Worm (Caenorhabditis elegans) whole organism, L1 larva: ENCODE results near the gene ZK896.1.

Source experiments
- efl-1 ChIP-seq, 4 experiments: fragments of 150-350 bp; optimal IDR thresholded peaks in 3 of 4; peaks in 1 of 4; 1 replicate in 1 of 4; 2 replicates in 3 of 4; lab custom pipeline; 2014; ENCODE audit warnings: missing biosample characterization in 2 of 4, missing genetic modification characterization in 2 of 4, missing genetic modification reagents in 2 of 4
- elt-2 ChIP-seq: sonication (generic microtip); optimal IDR thresholded peaks from 2 replicates; lab custom pipeline; 2016; ENCODE audit warnings: missing genetic modification characterization, mild to moderate bottlenecking, inconsistent platforms, missing compliant biosample characterization, missing genetic modification reagents
- fkh-8 ChIP-seq: sonication (generic microtip); optimal IDR thresholded peaks from 2 replicates; lab custom pipeline; 2016; ENCODE audit warnings: mild to moderate bottlenecking, missing genetic modification characterization, missing compliant biosample characterization
- hlh-17 ChIP-seq: fragments of 200-800 bp; sonication (Bioruptor generic); optimal IDR thresholded peaks from 2 replicates; lab custom pipeline; 2018; ENCODE audit warnings: missing genetic modification characterization, mild to moderate bottlenecking, missing compliant biosample characterization, moderate library complexity, borderline replicate concordance
- isw-1 ChIP-seq: fragments of 200-800 bp; sonication (Bioruptor generic); IDR thresholded peaks from 2 replicates; pipeline ENCODE4 v1.3.6; 2022; ENCODE audit warnings: missing genetic modification characterization, missing compliant biosample characterization
- lin-14 ChIP-seq: fragments of 200-800 bp; sonication (Bioruptor generic); optimal IDR thresholded peaks from 2 replicates; lab custom pipeline; 2018; ENCODE audit warnings: mild to moderate bottlenecking, missing genetic modification characterization, moderate library complexity, missing compliant biosample characterization
- nhr-20 ChIP-seq: sonication (generic microtip); optimal IDR thresholded peaks from 2 replicates; lab custom pipeline; 2016; ENCODE audit warnings: mild to moderate bottlenecking, missing genetic modification characterization, missing compliant biosample characterization
- nhr-237 ChIP-seq: fragments of 150-350 bp; optimal IDR thresholded peaks from 2 replicates; lab custom pipeline; 2014; ENCODE audit warnings: missing biosample characterization, missing genetic modification characterization
- nhr-71 ChIP-seq: sonication (generic microtip); optimal IDR thresholded peaks from 2 replicates; lab custom pipeline; 2016; ENCODE audit warnings: mild to moderate bottlenecking, missing genetic modification characterization, moderate library complexity, missing compliant biosample characterization
- nhr-77 ChIP-seq: fragments of 150-350 bp; optimal IDR thresholded peaks from 2 replicates; lab custom pipeline; 2014; ENCODE audit warnings: missing biosample characterization, missing genetic modification characterization
- nhr-85 ChIP-seq: sonication (generic microtip); peaks from one replicate; lab custom pipeline; 2016; ENCODE audit warnings: missing genetic modification characterization, inconsistent platforms, missing compliant biosample characterization
- pag-3 ChIP-seq: sonication (generic microtip); optimal IDR thresholded peaks from 2 replicates; lab custom pipeline; 2017; ENCODE audit warnings: missing genetic modification characterization, mild to moderate bottlenecking, missing compliant biosample characterization, antibody characterized with exemption, borderline replicate concordance; ENCODE audit not compliant: insufficient read depth
- pax-3 ChIP-seq: fragments of 200-800 bp; sonication (Bioruptor generic); optimal IDR thresholded peaks from 2 replicates; lab custom pipeline; 2018; ENCODE audit warnings: mild to moderate bottlenecking, missing genetic modification characterization, moderate library complexity, missing compliant biosample characterization
- skn-1 ChIP-seq: fragments of 150-350 bp; optimal IDR thresholded peaks from 2 replicates; lab custom pipeline; 2014; ENCODE audit warnings: missing biosample characterization, missing genetic modification characterization
- swsn-7 ChIP-seq: sonication (generic microtip); optimal IDR thresholded peaks from 2 replicates; lab custom pipeline; 2016; ENCODE audit warnings: missing genetic modification characterization, missing compliant biosample characterization
- tbx-2 ChIP-seq: sonication (generic microtip); optimal IDR thresholded peaks from 2 replicates; lab custom pipeline; 2016; ENCODE audit warnings: missing genetic modification characterization, missing compliant biosample characterization

The ZK896.1 gene

DNA sequence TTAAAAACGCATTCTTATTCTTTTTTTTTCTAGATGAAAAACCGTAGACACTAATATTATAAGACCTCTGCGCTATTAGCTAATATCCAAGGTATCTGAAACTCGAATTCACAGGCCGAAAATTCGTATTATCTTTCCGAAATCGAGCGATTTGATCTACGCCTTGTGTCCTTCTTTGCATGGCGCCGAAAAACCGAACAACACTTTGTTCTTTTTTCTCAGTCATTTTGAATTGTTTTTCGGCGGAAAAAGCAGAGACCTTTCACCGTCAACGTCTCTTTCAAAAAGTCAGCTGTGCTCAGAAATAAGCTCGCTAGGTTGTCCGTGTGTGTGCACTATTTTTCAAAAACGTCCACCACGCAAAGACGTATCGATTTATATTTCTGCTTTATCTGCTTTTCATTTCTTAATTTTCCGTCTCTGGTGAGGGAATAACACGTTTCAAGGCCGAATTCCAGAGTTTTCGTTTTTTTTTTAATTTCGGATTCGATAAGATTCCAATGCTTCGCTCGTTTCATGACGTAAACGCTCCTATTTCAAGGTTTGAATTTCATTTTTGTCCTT lies 44.2 kb downstream of the ZK896.1 start:
- TF ChIP-seq lin-14 (GFP tag; lab: Kevin White, UChicago) (peak; percentile 50), fkh-8 (tag; lab: Kevin White, UChicago) (peak; percentile 6), hlh-17 (GFP tag; lab: Kevin White, UChicago) (no peak), efl-1 (optimal IDR thresholded peaks at IDR 0.05; lab: Kevin White, UChicago) (no peak), efl-1 (GFP tag; optimal IDR thresholded peaks at IDR 0.05 in 1 of 2; lab: Kevin White, UChicago) (peak in 1 of 2 experiments; percentile 41)

DNA sequence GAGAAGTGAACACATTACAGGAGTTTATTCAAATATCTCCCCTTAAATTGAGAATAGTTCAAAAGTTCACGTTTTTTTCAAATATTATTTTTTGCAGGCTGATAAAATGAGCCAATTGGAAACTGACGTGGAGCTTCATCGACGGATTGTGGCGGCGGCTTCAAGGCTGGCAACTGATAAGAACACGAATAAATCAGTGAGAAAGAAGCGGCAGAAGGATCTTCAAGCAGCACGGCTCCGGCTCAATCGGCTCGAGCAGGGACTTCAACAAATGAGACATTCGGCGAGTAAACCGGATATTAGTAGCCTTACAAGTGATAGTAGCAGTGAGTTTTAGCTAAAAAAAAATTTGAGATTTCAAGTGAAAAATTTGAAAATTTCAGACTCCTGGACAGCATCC lies 49.9 kb downstream of the ZK896.1 start, which contains the start of gene M02B1.4:
Gene M02B1.4, minus strand, starts transcription at position 9 of the 400 bp plus-strand sequence.
- TF ChIP-seq swsn-7 (tag; lab: Kevin White, UChicago) (no peak), isw-1 (no peak), pag-3 (tag; lab: Kevin White, UChicago) (no peak), nhr-85 (tag; lab: Kevin White, UChicago) (no peak), pax-3 (tag; lab: Kevin White, UChicago) (no peak), skn-1 (tag; lab: Kevin White, UChicago) (no peak), nhr-20 (tag; lab: Kevin White, UChicago) (no peak), efl-1 (optimal IDR thresholded peaks at IDR 0.05; lab: Kevin White, UChicago) (no peak), efl-1 (GFP tag; optimal IDR thresholded peaks at IDR 0.05 in 1 of 2; lab: Kevin White, UChicago) (no peak), nhr-71 (tag; lab: Kevin White, UChicago) (no peak), nhr-77 (tag; lab: Kevin White, UChicago) (no peak), nhr-237 (tag; lab: Kevin White, UChicago) (no peak), elt-2 (tag; lab: Kevin White, UChicago) (no peak), tbx-2 (tag; lab: Kevin White, UChicago) (no peak)
- TF ChIP-seq, all 84 proteins: peak for 0
